Worm (Caenorhabditis elegans): ENCODE measurements around the gene fbxa-209.

ce11 chrV:15425368-15426091 is 1.3 kb downstream of the fbxa-209 start, which contains the start of gene Y36E3A.2:
- TF ChIP-seq F13H6.1 (tag; optimal IDR thresholded peaks at IDR 0.05), result no peak
- TF ChIP-seq nhr-11 (tag; optimal IDR thresholded peaks at IDR 0.05), result no peak
- TF ChIP-seq tbx-2 (tag; optimal IDR thresholded peaks at IDR 0.05), result no peak
- TF ChIP-seq pqm-1 (tag; optimal IDR thresholded peaks at IDR 0.05), result no peak
- TF ChIP-seq rnt-1 (tag; optimal IDR thresholded peaks at IDR 0.05), result no peak
- TF ChIP-seq ceh-2 (tag; optimal IDR thresholded peaks at IDR 0.05), result no peak
